Worm (Caenorhabditis elegans): ENCODE results near the gene B0218.7.

DNA sequence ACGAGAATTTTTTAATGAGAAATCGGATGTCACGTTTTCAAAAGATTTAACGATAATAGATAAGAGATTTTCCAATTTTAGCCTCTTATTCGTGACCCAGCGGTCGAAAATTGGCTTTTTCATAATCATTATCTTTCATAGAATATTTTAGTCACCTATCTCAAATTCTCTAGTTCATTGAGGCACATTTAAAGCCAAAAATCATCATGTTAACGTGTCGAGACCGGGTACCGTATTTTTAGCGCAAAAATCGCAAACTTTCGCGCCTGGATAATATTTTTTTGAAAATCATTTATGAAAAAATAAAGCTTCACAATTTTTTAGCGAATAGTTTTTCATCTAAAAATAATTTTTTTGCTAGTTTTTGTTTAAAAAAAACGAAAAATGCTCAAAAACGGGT is at the start of gene B0218.7:
- TF ChIP-seq T22C8.4 (GFP tag; IDR thresholded peaks at IDR 0.05) (no peak), flt-1 (GFP tag; IDR thresholded peaks at IDR 0.05) (no peak), ztf-23 (GFP tag; IDR thresholded peaks at IDR 0.05) (no peak), ref-1 (GFP tag; conservative IDR thresholded peaks at IDR 0.05) (no peak), cog-1 (tag; optimal IDR thresholded peaks at IDR 0.05) (no peak), tab-1 (GFP tag; IDR thresholded peaks at IDR 0.05) (no peak), ztf-29 (GFP tag; IDR thresholded peaks at IDR 0.05) (no peak)

Measured in whole organism, midembryonic.